Worm (Caenorhabditis elegans) whole organism, midembryonic: ENCODE results near the gene F54A3.6.

ENCODE experiments used
- T22C8.4 ChIP-seq: fragments of 200-800 bp; sonication (Bioruptor generic); IDR thresholded peaks from 2 replicates; pipeline ENCODE4 v1.3.6; 2022; ENCODE audit warnings: missing genetic modification characterization, missing compliant biosample characterization
- cog-1 ChIP-seq: sonication (generic microtip); optimal IDR thresholded peaks from 2 replicates; lab custom pipeline; 2016; ENCODE audit warnings: missing genetic modification characterization, missing compliant biosample characterization
- flt-1 ChIP-seq: fragments of 200-800 bp; sonication (Bioruptor generic); IDR thresholded peaks from 2 replicates; pipeline ENCODE4 v1.3.6; 2022; ENCODE audit warnings: missing genetic modification characterization, missing compliant biosample characterization
- klf-2 ChIP-seq: fragments of 200-800 bp; sonication (Bioruptor generic); conservative IDR thresholded peaks from 2 replicates; pipeline ENCODE4 v1.3.6; 2022; ENCODE audit warnings: missing genetic modification reagents, missing genetic modification characterization, missing compliant biosample characterization
- ref-1 ChIP-seq: fragments of 200-800 bp; sonication (Bioruptor generic); conservative IDR thresholded peaks from 2 replicates; pipeline ENCODE4 v1.3.6; 2022; ENCODE audit warnings: missing genetic modification reagents, missing genetic modification characterization, missing compliant biosample characterization
- ztf-23 ChIP-seq: fragments of 200-800 bp; sonication (Bioruptor generic); IDR thresholded peaks from 2 replicates; pipeline ENCODE4 v1.3.6; 2022; ENCODE audit warnings: missing genetic modification reagents, missing genetic modification characterization, missing compliant biosample characterization
- ztf-29 ChIP-seq: fragments of 200-800 bp; sonication (Bioruptor generic); IDR thresholded peaks from 2 replicates; pipeline ENCODE4 v1.3.6; 2022; ENCODE audit warnings: missing genetic modification reagents, missing genetic modification characterization, missing compliant biosample characterization

ce11 chrII:2196742-2197141 lies 35.5 kb downstream of the F54A3.6 start:
- no peak for TF ChIP-seq klf-2 (GFP tag; lab: Robert Waterston, UW)
- no peak for TF ChIP-seq flt-1 (GFP tag; lab: Robert Waterston, UW)
- TF ChIP-seq T22C8.4: no peak
- no peak for TF ChIP-seq ztf-23 (GFP tag; lab: Robert Waterston, UW)
- no peak for TF ChIP-seq ztf-29 (GFP tag; lab: Robert Waterston, UW)
- no peak for TF ChIP-seq ref-1 (GFP tag; lab: Robert Waterston, UW)
- no peak for TF ChIP-seq cog-1 (tag; lab: Kevin White, UChicago)
